Worm (Caenorhabditis elegans) whole organism, L1 larva: Measurements from ENCODE around the gene F25G6.1.

Experiments
- C16A3.4 ChIP-seq: fragments of 150-350 bp; optimal IDR thresholded peaks from 2 replicates; lab custom pipeline; 2014; ENCODE audit warnings: missing biosample characterization, missing genetic modification characterization
- C34B4.2 ChIP-seq: sonication (generic microtip); optimal IDR thresholded peaks from 2 replicates; lab custom pipeline; 2017; ENCODE audit warnings: mild to moderate bottlenecking, missing genetic modification characterization, missing compliant biosample characterization
- F16B12.6 ChIP-seq: fragments of 150-350 bp; optimal IDR thresholded peaks from 2 replicates; lab custom pipeline; 2014; ENCODE audit warnings: missing biosample characterization, missing genetic modification characterization
- Y116A8C.19 ChIP-seq: sonication (generic microtip); optimal IDR thresholded peaks from 2 replicates; lab custom pipeline; 2016; ENCODE audit warnings: missing compliant biosample characterization, missing genetic modification characterization, borderline replicate concordance
- ama-1 ChIP-seq: fragments of 150-350 bp; optimal IDR thresholded peaks from 2 replicates; lab custom pipeline; 2014
- blmp-1 ChIP-seq: fragments of 150-350 bp; optimal IDR thresholded peaks from 2 replicates; lab custom pipeline; 2014; ENCODE audit warnings: missing biosample characterization, missing genetic modification characterization
- ceh-63 ChIP-seq: fragments of 200-800 bp; sonication (Bioruptor generic); optimal IDR thresholded peaks from 2 replicates; lab custom pipeline; 2018; ENCODE audit warnings: mild to moderate bottlenecking, missing genetic modification characterization, missing compliant biosample characterization
- ceh-8 ChIP-seq: fragments of 200-800 bp; sonication (Bioruptor generic); optimal IDR thresholded peaks from 2 replicates; lab custom pipeline; 2018; ENCODE audit warnings: mild to moderate bottlenecking, missing genetic modification characterization, moderate library complexity, missing compliant biosample characterization
- ceh-82 ChIP-seq, 3 experiments: fragments of 150-350 bp in 1 of 3; sonication (generic microtip) in 2 of 3; optimal IDR thresholded peaks; 2 replicates each; lab custom pipeline; 2014 to 2017; ENCODE audit warnings: missing biosample characterization in 3 of 3, missing genetic modification characterization in 3 of 3
- ceh-90 ChIP-seq: sonication (generic microtip); optimal IDR thresholded peaks from 2 replicates; lab custom pipeline; 2016; ENCODE audit warnings: missing genetic modification characterization, missing compliant biosample characterization
- ces-1 ChIP-seq: fragments of 150-350 bp; optimal IDR thresholded peaks from 2 replicates; lab custom pipeline; 2014; ENCODE audit warnings: missing biosample characterization, missing genetic modification reagents, missing genetic modification characterization
- dsc-1 ChIP-seq: sonication (generic microtip); optimal IDR thresholded peaks from 2 replicates; lab custom pipeline; 2016; ENCODE audit warnings: mild to moderate bottlenecking, missing genetic modification characterization, missing compliant biosample characterization
- efl-3 ChIP-seq: fragments of 200-800 bp; sonication (Bioruptor generic); optimal IDR thresholded peaks from 2 replicates; lab custom pipeline; 2018; ENCODE audit warnings: mild to moderate bottlenecking, missing genetic modification characterization, missing compliant biosample characterization
- egl-13 ChIP-seq: sonication (generic microtip); optimal IDR thresholded peaks from 2 replicates; lab custom pipeline; 2016; ENCODE audit warnings: missing genotype, missing genetic modification reagents, missing genetic modification characterization, missing compliant biosample characterization
- elt-2 ChIP-seq: sonication (generic microtip); optimal IDR thresholded peaks from 2 replicates; lab custom pipeline; 2016; ENCODE audit warnings: missing genetic modification characterization, mild to moderate bottlenecking, inconsistent platforms, missing compliant biosample characterization, missing genetic modification reagents
- elt-3 ChIP-seq, 6 experiments: fragments of 150-350 bp in 1 of 6; sonication (generic microtip); optimal IDR thresholded peaks; 2 replicates each; lab custom pipeline; 2017 to 2018; ENCODE audit warnings: missing biosample characterization in 6 of 6, missing genetic modification characterization in 6 of 6, inconsistent platforms in 1 of 6
- fkh-10 ChIP-seq: sonication (generic microtip); optimal IDR thresholded peaks from 2 replicates; lab custom pipeline; 2017; ENCODE audit warnings: missing biosample characterization, missing genetic modification reagents, missing genetic modification characterization
- fkh-4 ChIP-seq: sonication (generic microtip); optimal IDR thresholded peaks from 2 replicates; lab custom pipeline; 2016; ENCODE audit warnings: missing compliant biosample characterization, missing genetic modification characterization, borderline replicate concordance
- grh-1 ChIP-seq: fragments of 200-800 bp; sonication (Bioruptor generic); IDR thresholded peaks from 2 replicates; pipeline ENCODE4 v1.3.6; 2022; ENCODE audit warnings: missing genetic modification reagents, missing genetic modification characterization, missing compliant biosample characterization
- hlh-17 ChIP-seq: fragments of 200-800 bp; sonication (Bioruptor generic); optimal IDR thresholded peaks from 2 replicates; lab custom pipeline; 2018; ENCODE audit warnings: missing genetic modification characterization, mild to moderate bottlenecking, missing compliant biosample characterization, moderate library complexity, borderline replicate concordance
- hlh-4 ChIP-seq: sonication (generic microtip); optimal IDR thresholded peaks from 2 replicates; lab custom pipeline; 2016; ENCODE audit warnings: mild to moderate bottlenecking, missing genetic modification characterization, missing compliant biosample characterization
- hpl-2 ChIP-seq: fragments of 150-350 bp; optimal IDR thresholded peaks from 2 replicates; lab custom pipeline; 2014; ENCODE audit warnings: missing biosample characterization, missing genetic modification reagents, missing genetic modification characterization
- isw-1 ChIP-seq: fragments of 200-800 bp; sonication (Bioruptor generic); IDR thresholded peaks from 2 replicates; pipeline ENCODE4 v1.3.6; 2022; ENCODE audit warnings: missing genetic modification characterization, missing compliant biosample characterization
- lin-13 ChIP-seq: fragments of 150-350 bp; optimal IDR thresholded peaks from 2 replicates; lab custom pipeline; 2014; ENCODE audit warnings: missing biosample characterization, missing genetic modification reagents, missing genetic modification characterization
- lin-14 ChIP-seq: fragments of 200-800 bp; sonication (Bioruptor generic); optimal IDR thresholded peaks from 2 replicates; lab custom pipeline; 2018; ENCODE audit warnings: mild to moderate bottlenecking, missing genetic modification characterization, moderate library complexity, missing compliant biosample characterization
- lin-39 ChIP-seq: fragments of 150-350 bp; optimal IDR thresholded peaks from 2 replicates; lab custom pipeline; 2014; ENCODE audit warnings: missing biosample characterization, missing genetic modification reagents, missing genetic modification characterization
- lsy-2 ChIP-seq, 2 experiments: fragments of 150-350 bp; optimal IDR thresholded peaks; 2 replicates each; lab custom pipeline; 2014; ENCODE audit warnings: missing biosample characterization in 2 of 2, missing genetic modification characterization in 2 of 2
- mab-9 ChIP-seq: fragments of 200-800 bp; sonication (Bioruptor generic); IDR thresholded peaks from 2 replicates; pipeline ENCODE4 v1.3.6; 2022; ENCODE audit warnings: missing genetic modification reagents, missing genetic modification characterization, missing compliant biosample characterization
- mdl-1 ChIP-seq, 2 experiments: fragments of 150-350 bp; optimal IDR thresholded peaks; 2 replicates each; lab custom pipeline; 2014 to 2017; ENCODE audit warnings: missing biosample characterization in 2 of 2, missing genetic modification characterization in 2 of 2, inconsistent platforms in 1 of 2
- mef-2 ChIP-seq: fragments of 150-350 bp; optimal IDR thresholded peaks from 2 replicates; lab custom pipeline; 2014; ENCODE audit warnings: missing biosample characterization, missing genetic modification characterization
- nhr-11 ChIP-seq: fragments of 150-350 bp; optimal IDR thresholded peaks from 2 replicates; lab custom pipeline; 2014; ENCODE audit warnings: missing biosample characterization, missing genetic modification characterization
- nhr-12 ChIP-seq: sonication (generic microtip); optimal IDR thresholded peaks from 2 replicates; lab custom pipeline; 2017; ENCODE audit warnings: missing biosample characterization, missing genetic modification characterization
- nhr-28 ChIP-seq: fragments of 150-350 bp; optimal IDR thresholded peaks from 2 replicates; lab custom pipeline; 2014; ENCODE audit warnings: missing biosample characterization, missing genetic modification characterization
- nhr-47 ChIP-seq: sonication (generic microtip); optimal IDR thresholded peaks from 2 replicates; lab custom pipeline; 2016; ENCODE audit warnings: mild to moderate bottlenecking, missing genetic modification characterization, moderate library complexity, missing compliant biosample characterization
- nhr-76 ChIP-seq: sonication (generic microtip); optimal IDR thresholded peaks from 2 replicates; lab custom pipeline; 2017; ENCODE audit warnings: missing biosample characterization, missing genetic modification characterization
- nhr-77 ChIP-seq: fragments of 150-350 bp; optimal IDR thresholded peaks from 2 replicates; lab custom pipeline; 2014; ENCODE audit warnings: missing biosample characterization, missing genetic modification characterization
- nhr-84 ChIP-seq: sonication (generic microtip); optimal IDR thresholded peaks from 2 replicates; lab custom pipeline; 2017; ENCODE audit warnings: missing biosample characterization, missing genetic modification characterization
- nhr-85 ChIP-seq: sonication (generic microtip); peaks from one replicate; lab custom pipeline; 2016; ENCODE audit warnings: missing genetic modification characterization, inconsistent platforms, missing compliant biosample characterization
- pax-3 ChIP-seq: fragments of 200-800 bp; sonication (Bioruptor generic); optimal IDR thresholded peaks from 2 replicates; lab custom pipeline; 2018; ENCODE audit warnings: mild to moderate bottlenecking, missing genetic modification characterization, moderate library complexity, missing compliant biosample characterization
- pqm-1 ChIP-seq: sonication (generic microtip); optimal IDR thresholded peaks from 3 replicates; lab custom pipeline; 2017; ENCODE audit warnings: missing biosample characterization, missing genetic modification characterization
- skn-1 ChIP-seq: fragments of 150-350 bp; optimal IDR thresholded peaks from 2 replicates; lab custom pipeline; 2014; ENCODE audit warnings: missing biosample characterization, missing genetic modification characterization
- sptf-1 ChIP-seq: fragments of 150-350 bp; optimal IDR thresholded peaks from 2 replicates; lab custom pipeline; 2014; ENCODE audit warnings: missing biosample characterization, missing genetic modification characterization
- tbx-2 ChIP-seq: sonication (generic microtip); optimal IDR thresholded peaks from 2 replicates; lab custom pipeline; 2016; ENCODE audit warnings: missing genetic modification characterization, missing compliant biosample characterization
- tlp-1 ChIP-seq: fragments of 150-350 bp; optimal IDR thresholded peaks from 2 replicates; lab custom pipeline; 2014; ENCODE audit warnings: missing biosample characterization, missing genetic modification characterization
- unc-130 ChIP-seq: fragments of 150-350 bp; optimal IDR thresholded peaks from 2 replicates; lab custom pipeline; 2017; ENCODE audit warnings: missing biosample characterization, missing genetic modification characterization, inconsistent platforms
- unc-30 ChIP-seq: sonication (generic microtip); optimal IDR thresholded peaks from 2 replicates; lab custom pipeline; 2017; ENCODE audit warnings: missing biosample characterization, missing genetic modification characterization
- unc-62 ChIP-seq: fragments of 150-350 bp; optimal IDR thresholded peaks from 2 replicates; lab custom pipeline; 2014; ENCODE audit warnings: missing biosample characterization, missing genetic modification reagents, missing genetic modification characterization
- unc-86 ChIP-seq: sonication (generic microtip); optimal IDR thresholded peaks from 2 replicates; lab custom pipeline; 2016; ENCODE audit warnings: missing genetic modification characterization, missing compliant biosample characterization
- unc-98 ChIP-seq: fragments of 200-800 bp; sonication (Bioruptor generic); IDR thresholded peaks from 2 replicates; pipeline ENCODE4 v1.3.6; 2022; ENCODE audit warnings: missing genetic modification characterization, missing compliant biosample characterization
- vab-15 ChIP-seq: sonication (generic microtip); optimal IDR thresholded peaks from 2 replicates; lab custom pipeline; 2017; ENCODE audit warnings: missing genotype, mild to moderate bottlenecking, missing genetic modification characterization, missing compliant biosample characterization
- xbp-1 ChIP-seq: sonication (generic microtip); optimal IDR thresholded peaks from 2 replicates; lab custom pipeline; 2016; ENCODE audit warnings: missing genetic modification characterization, missing compliant biosample characterization
- ztf-11 ChIP-seq, 2 experiments: sonication (generic microtip); optimal IDR thresholded peaks; 2 replicates each; lab custom pipeline; 2016 to 2017; ENCODE audit warnings: missing genetic modification characterization in 2 of 2, missing biosample characterization in 1 of 2, missing compliant biosample characterization in 1 of 2
- ztf-4 ChIP-seq: fragments of 150-350 bp; optimal IDR thresholded peaks from 2 replicates; lab custom pipeline; 2014; ENCODE audit warnings: missing biosample characterization, missing genetic modification characterization

Gene F25G6.1

DNA sequence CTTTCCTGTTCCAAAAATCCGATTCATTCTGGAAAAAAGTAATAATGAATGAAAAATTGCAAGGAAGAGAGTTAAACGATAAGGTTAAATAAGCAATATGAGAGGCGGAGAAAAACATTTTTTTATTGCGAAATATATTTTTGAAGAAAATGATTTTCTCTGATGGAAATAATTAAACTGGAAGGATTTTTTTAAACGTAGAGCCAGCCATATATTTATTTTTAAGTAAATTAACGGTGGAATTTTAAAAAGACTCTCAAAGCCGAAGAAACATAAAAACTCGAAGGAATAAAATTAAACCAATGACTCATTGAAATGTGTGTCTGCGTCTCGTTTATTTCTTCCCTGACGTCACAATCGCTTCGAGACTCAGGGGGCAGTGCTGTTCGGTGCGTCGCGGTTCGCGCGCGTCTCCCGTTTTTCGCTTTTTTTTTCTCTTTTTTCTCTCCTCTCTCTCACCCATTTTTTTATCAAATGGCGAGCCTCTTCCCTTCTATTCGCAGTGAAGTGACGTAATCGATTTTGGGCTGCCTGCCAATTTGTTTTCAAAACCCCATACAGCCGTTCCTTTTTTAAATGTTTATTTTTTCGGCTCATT is 31.3 kb downstream of the F25G6.1 start, which contains the start of gene vps-60 (continued):
- no peak for TF ChIP-seq ceh-63 (GFP tag; lab: Kevin White, UChicago)
- TF ChIP-seq nhr-47 (tag; lab: Kevin White, UChicago), result peak; percentile 94
- no peak for TF ChIP-seq ces-1 (GFP tag; lab: Kevin White, UChicago)
- TF ChIP-seq lin-39 (tag; lab: Kevin White, UChicago), result peak; percentile 48
- peak; percentile 98 for TF ChIP-seq lin-14 (GFP tag; lab: Kevin White, UChicago)
- TF ChIP-seq isw-1, result peak; percentile 94
- no peak for TF ChIP-seq tlp-1 (tag; lab: Kevin White, UChicago)
- TF ChIP-seq xbp-1 (tag; lab: Kevin White, UChicago), result peak; percentile 98
- TF ChIP-seq mab-9 (GFP tag; lab: Robert Waterston, UW), result 0 out of 2 replicates have a peak, but pooled peaks have one; percentile 46
- TF ChIP-seq unc-86 (tag; lab: Kevin White, UChicago), result peak; percentile 89
- TF ChIP-seq F16B12.6 (tag; lab: Kevin White, UChicago), result peak; percentile 10
- no peak for TF ChIP-seq hlh-17
- TF ChIP-seq ceh-90 (tag; lab: Kevin White, UChicago), result peak; percentile 47
- peak; percentile 89 for TF ChIP-seq lin-13 (GFP tag; lab: Kevin White, UChicago)
- peak; percentile 77 for TF ChIP-seq ztf-4 (tag; lab: Kevin White, UChicago)
- no peak for TF ChIP-seq vab-15 (tag; lab: Kevin White, UChicago)
- peak; percentile 34 for TF ChIP-seq hpl-2 (GFP tag; lab: Kevin White, UChicago)
- peak; percentile 79 for TF ChIP-seq elt-2
- peak; percentile 96 for TF ChIP-seq nhr-85
- TF ChIP-seq mdl-1 (tag; optimal IDR thresholded peaks at IDR 0.05; lab: Kevin White, UChicago), result peak in 1 of 2 experiments; percentile 77
- peak; percentile 85 for TF ChIP-seq fkh-10
- TF ChIP-seq nhr-11 (tag; lab: Kevin White, UChicago), result peak; percentile 37
- TF ChIP-seq egl-13 (tag; lab: Kevin White, UChicago), result peak; percentile 88
- peak; percentile 10 for TF ChIP-seq ama-1 (lab: Kevin White, UChicago)
- TF ChIP-seq unc-30 (tag; lab: Kevin White, UChicago), result no peak
- TF ChIP-seq lsy-2 (tag; optimal IDR thresholded peaks at IDR 0.05; lab: Kevin White, UChicago), result peak; percentile 89 to 96
- TF ChIP-seq grh-1, result peak; percentile 75
- peak; percentile 91 for TF ChIP-seq skn-1 (tag; lab: Kevin White, UChicago)
- peak; percentile 97 for TF ChIP-seq blmp-1 (tag; lab: Kevin White, UChicago)
- TF ChIP-seq C34B4.2 (tag; lab: Kevin White, UChicago), result no peak
- peak; percentile 48 for TF ChIP-seq mef-2 (tag; lab: Kevin White, UChicago)
- TF ChIP-seq elt-3 (tag; optimal IDR thresholded peaks at IDR 0.05; lab: Kevin White, UChicago), result peak in 5 of 6 experiments; percentile 48 to 91 (median 72)
- peak; percentile 2 for TF ChIP-seq nhr-76 (tag; lab: Kevin White, UChicago)
- TF ChIP-seq fkh-4, result no peak
- peak; percentile 87 for TF ChIP-seq pax-3
- no peak for TF ChIP-seq nhr-12
- peak in 1 of 2 experiments; percentile 46 for TF ChIP-seq ztf-11 (tag; optimal IDR thresholded peaks at IDR 0.05; lab: Kevin White, UChicago)
- TF ChIP-seq hlh-4 (tag; lab: Kevin White, UChicago), result no peak
- no peak for TF ChIP-seq nhr-84
- no peak for TF ChIP-seq Y116A8C.19 (tag; lab: Kevin White, UChicago)
- no peak for TF ChIP-seq nhr-28 (tag; lab: Kevin White, UChicago)
- peak; percentile 89 for TF ChIP-seq unc-130 (tag; lab: Kevin White, UChicago)
- no peak for TF ChIP-seq unc-62
- TF ChIP-seq sptf-1 (tag; lab: Kevin White, UChicago), result no peak
- peak; percentile 90 for TF ChIP-seq C16A3.4 (tag; lab: Kevin White, UChicago)
- TF ChIP-seq nhr-77 (tag; lab: Kevin White, UChicago), result peak; percentile 93
- no peak for TF ChIP-seq efl-3 (GFP tag; lab: Kevin White, UChicago)
- peak; percentile 95 for TF ChIP-seq tbx-2 (tag; lab: Kevin White, UChicago)
- TF ChIP-seq ceh-82 (tag; optimal IDR thresholded peaks at IDR 0.05; lab: Kevin White, UChicago), result peak; percentile 75 to 95 (median 82)
- TF ChIP-seq unc-98 (GFP tag; lab: Robert Waterston, UW), result no peak
- peak; percentile 78 for TF ChIP-seq ceh-8 (GFP tag; lab: Kevin White, UChicago)
- peak; percentile 91 for TF ChIP-seq dsc-1
- no peak for TF ChIP-seq pqm-1
